Worm (Caenorhabditis elegans) whole organism, L3 larva: ENCODE results near the gene nhr-40.

Source experiments
- ZK546.5 ChIP-seq: sonication (generic microtip); optimal IDR thresholded peaks from 2 replicates; lab custom pipeline; 2017; ENCODE audit warnings: missing biosample characterization, missing genetic modification characterization
- ama-1 ChIP-seq: fragments of 150-350 bp; optimal IDR thresholded peaks from 2 replicates; lab custom pipeline; 2018
- ceh-16 ChIP-seq: sonication (generic microtip); optimal IDR thresholded peaks from 2 replicates; lab custom pipeline; 2017; ENCODE audit warnings: missing biosample characterization, missing genetic modification characterization
- ceh-28 ChIP-seq: fragments of 150-350 bp; optimal IDR thresholded peaks from 2 replicates; lab custom pipeline; 2014; ENCODE audit warnings: missing biosample characterization, missing genetic modification reagents, missing genetic modification characterization
- ceh-82 ChIP-seq: fragments of 150-350 bp; optimal IDR thresholded peaks from 2 replicates; lab custom pipeline; 2014; ENCODE audit warnings: missing biosample characterization, missing genetic modification characterization
- egl-27 ChIP-seq: sonication (generic microtip); optimal IDR thresholded peaks from 4 replicates; lab custom pipeline; 2017; ENCODE audit warnings: missing biosample characterization, missing genetic modification reagents, missing genetic modification characterization
- egl-5 ChIP-seq: fragments of 150-350 bp; optimal IDR thresholded peaks from 2 replicates; lab custom pipeline; 2017; ENCODE audit warnings: missing biosample characterization, missing genetic modification reagents, missing genetic modification characterization, inconsistent platforms
- elt-2 ChIP-seq: sonication (generic microtip); optimal IDR thresholded peaks from 2 replicates; lab custom pipeline; 2016; ENCODE audit warnings: missing genetic modification reagents, mild to moderate bottlenecking, missing genetic modification characterization, missing compliant biosample characterization
- elt-3 ChIP-seq, 3 experiments: fragments of 150-350 bp in 1 of 3; sonication (generic microtip) in 2 of 3; optimal IDR thresholded peaks; 2 replicates in 2 of 3; 4 replicates in 1 of 3; lab custom pipeline; 2014 to 2017; ENCODE audit warnings: missing biosample characterization in 3 of 3, missing genetic modification characterization in 3 of 3
- fkh-10 ChIP-seq: sonication (generic microtip); optimal IDR thresholded peaks from 2 replicates; lab custom pipeline; 2017; ENCODE audit warnings: missing biosample characterization, missing genetic modification reagents, missing genetic modification characterization
- fkh-2 ChIP-seq: fragments of 150-350 bp; optimal IDR thresholded peaks from 2 replicates; lab custom pipeline; 2014; ENCODE audit warnings: missing biosample characterization, missing genetic modification reagents, missing genetic modification characterization
- hmg-11 ChIP-seq: sonication (generic microtip); optimal IDR thresholded peaks from 2 replicates; lab custom pipeline; 2016; ENCODE audit warnings: missing genetic modification characterization, missing compliant biosample characterization
- jun-1 ChIP-seq: fragments of 150-350 bp; optimal IDR thresholded peaks from 2 replicates; lab custom pipeline; 2014; ENCODE audit warnings: missing biosample characterization, missing genetic modification reagents, missing genetic modification characterization
- lin-15B ChIP-seq: fragments of 150-350 bp; optimal IDR thresholded peaks from 2 replicates; lab custom pipeline; 2014; ENCODE audit warnings: missing biosample characterization, missing genetic modification characterization
- lin-39 ChIP-seq: fragments of 150-350 bp; optimal IDR thresholded peaks from 2 replicates; lab custom pipeline; 2018; ENCODE audit warnings: missing biosample characterization, missing genetic modification reagents, missing genetic modification characterization
- mdl-1 ChIP-seq: fragments of 150-350 bp; optimal IDR thresholded peaks from 2 replicates; lab custom pipeline; 2014; ENCODE audit warnings: missing biosample characterization, missing genetic modification characterization
- nfya-1 ChIP-seq: sonication (generic microtip); optimal IDR thresholded peaks from 2 replicates; lab custom pipeline; 2017; ENCODE audit warnings: missing genetic modification characterization, mild to moderate bottlenecking, missing compliant biosample characterization, antibody characterized with exemption, moderate library complexity; ENCODE audit not compliant: insufficient read depth
- nhr-12 ChIP-seq: fragments of 150-350 bp; optimal IDR thresholded peaks from 2 replicates; lab custom pipeline; 2014; ENCODE audit warnings: missing biosample characterization, missing genetic modification characterization
- nhr-23 ChIP-seq: fragments of 150-350 bp; optimal IDR thresholded peaks from 2 replicates; lab custom pipeline; 2014; ENCODE audit warnings: missing biosample characterization, missing genetic modification reagents, missing genetic modification characterization
- nhr-25 ChIP-seq: sonication (generic microtip); optimal IDR thresholded peaks from 2 replicates; lab custom pipeline; 2017; ENCODE audit warnings: missing biosample characterization, missing genetic modification characterization
- nhr-28 ChIP-seq: fragments of 150-350 bp; optimal IDR thresholded peaks from 2 replicates; lab custom pipeline; 2014; ENCODE audit warnings: missing biosample characterization, missing genetic modification characterization
- nhr-76 ChIP-seq: fragments of 150-350 bp; sonication (generic microtip); optimal IDR thresholded peaks from 5 replicates; lab custom pipeline; 2014; ENCODE audit warnings: missing biosample characterization, missing genetic modification characterization
- nhr-77 ChIP-seq: fragments of 150-350 bp; optimal IDR thresholded peaks from 2 replicates; lab custom pipeline; 2014; ENCODE audit warnings: missing biosample characterization, missing genetic modification characterization
- pha-4 ChIP-seq: fragments of 150-350 bp; optimal IDR thresholded peaks from 2 replicates; lab custom pipeline; 2014; ENCODE audit warnings: missing biosample characterization, missing genetic modification reagents, missing genetic modification characterization
- pqm-1 ChIP-seq: fragments of 150-350 bp; optimal IDR thresholded peaks from 2 replicates; lab custom pipeline; 2017; ENCODE audit warnings: missing biosample characterization, missing genetic modification characterization, inconsistent platforms
- skn-1 ChIP-seq: fragments of 150-350 bp; optimal IDR thresholded peaks from 2 replicates; lab custom pipeline; 2014; ENCODE audit warnings: missing biosample characterization, missing genetic modification characterization
- snpc-4 ChIP-seq: fragments of 150-350 bp; optimal IDR thresholded peaks from 2 replicates; lab custom pipeline; 2014; ENCODE audit warnings: missing biosample characterization, missing genetic modification characterization
- zag-1 ChIP-seq: fragments of 150-350 bp; optimal IDR thresholded peaks from 2 replicates; lab custom pipeline; 2014; ENCODE audit warnings: missing biosample characterization, missing genetic modification characterization
- ztf-4 ChIP-seq: fragments of 150-350 bp; optimal IDR thresholded peaks from 2 replicates; lab custom pipeline; 2014; ENCODE audit warnings: missing biosample characterization, missing genetic modification characterization

The nhr-40 gene

ce11 chrX:2567761-2568160, 26.0 kb upstream of the nhr-40 start:
- no peak for TF ChIP-seq nhr-12 (tag; lab: Kevin White, UChicago)
- TF ChIP-seq elt-3 (tag; optimal IDR thresholded peaks at IDR 0.05; lab: Kevin White, UChicago) = peak in 2 of 3 experiments; percentile 55 to 59

- no peak for TF ChIP-seq ztf-4
- TF ChIP-seq pqm-1 (tag; lab: Kevin White, UChicago) = peak; percentile 98
- peak; percentile 78 for TF ChIP-seq jun-1 (tag; lab: Kevin White, UChicago)
- peak; percentile 31 for TF ChIP-seq egl-27 (tag; lab: Kevin White, UChicago)
- TF ChIP-seq elt-2 (tag; lab: Kevin White, UChicago) = peak; percentile 98
- TF ChIP-seq skn-1 (tag; lab: Kevin White, UChicago) = peak; percentile 57
- peak; percentile 23 for TF ChIP-seq ceh-28 (tag; lab: Kevin White, UChicago)
- TF ChIP-seq zag-1 = no peak
These were observed 24.8 kb upstream of the nhr-40 start for ce11 chrX:2569040-2569439.

- TF ChIP-seq hmg-11 = peak; percentile 66
- no peak for TF ChIP-seq ama-1 (lab: Kevin White, UChicago)
- no peak for TF ChIP-seq elt-2 (tag; lab: Kevin White, UChicago)
- no peak for TF ChIP-seq nhr-76 (tag; lab: Kevin White, UChicago)
- TF ChIP-seq nfya-1 (tag; lab: Kevin White, UChicago) = peak; percentile 58
- TF ChIP-seq ZK546.5 (tag; lab: Kevin White, UChicago) = no peak
- peak; percentile 60 for TF ChIP-seq lin-39 (tag; lab: Kevin White, UChicago)
- no peak for TF ChIP-seq ceh-82 (tag; lab: Kevin White, UChicago)
- TF ChIP-seq pqm-1 (tag; lab: Kevin White, UChicago) = no peak
- TF ChIP-seq fkh-10 (GFP tag; lab: Kevin White, UChicago) = no peak
- TF ChIP-seq lin-15B (tag; lab: Kevin White, UChicago) = no peak
These were observed 21.1 kb upstream of the nhr-40 start, which contains the start of the genes ccd-5 and F52H2.1 for ce11 chrX:2572646-2573149. Gene ccd-5, minus strand, starts transcription at chrX:2572653. Gene F52H2.1, plus strand, starts transcription at chrX:2573099.

- TF ChIP-seq ama-1 (lab: Kevin White, UChicago) = no peak
These were observed 16.4 kb upstream of the nhr-40 start, which contains the start of gene ttr-42 for ce11 chrX:2577442-2577841. Gene ttr-42, plus strand, starts transcription at chrX:2577742.

ce11 chrX:2580524-2580981, 13.2 kb upstream of the nhr-40 start, which contains the start of gene H01M10.1:
Gene H01M10.1, minus strand, starts transcription at chrX:2580574.
- TF ChIP-seq egl-5 (no peak), fkh-2 (no peak), nhr-23 (tag; lab: Kevin White, UChicago) (no peak), pqm-1 (tag; lab: Kevin White, UChicago) (peak; percentile 72), ZK546.5 (tag; lab: Kevin White, UChicago) (no peak), pha-4 (tag; lab: Kevin White, UChicago) (peak; percentile 58), egl-27 (tag; lab: Kevin White, UChicago) (no peak), ceh-16 (tag; lab: Kevin White, UChicago) (no peak), mdl-1 (tag; lab: Kevin White, UChicago) (no peak), snpc-4 (tag; lab: Kevin White, UChicago) (no peak), ztf-4 (no peak), nhr-77 (tag; lab: Kevin White, UChicago) (no peak), skn-1 (tag; lab: Kevin White, UChicago) (no peak), zag-1 (no peak), ceh-28 (tag; lab: Kevin White, UChicago) (no peak), elt-2 (tag; lab: Kevin White, UChicago) (peak; percentile 96), jun-1 (tag; lab: Kevin White, UChicago) (peak; percentile 74), elt-3 (tag; optimal IDR thresholded peaks at IDR 0.05; lab: Kevin White, UChicago) (no peak)

ce11 chrX:2581828-2582589, 11.8 kb upstream of the nhr-40 start:
- TF ChIP-seq ceh-82 (tag; lab: Kevin White, UChicago) (no peak), nhr-28 (no peak), nhr-25 (peak; percentile 41), ZK546.5 (tag; lab: Kevin White, UChicago) (no peak), hmg-11 (peak; percentile 35), ceh-16 (tag; lab: Kevin White, UChicago) (no peak), pqm-1 (tag; lab: Kevin White, UChicago) (no peak)
